Fruit fly (Drosophila melanogaster) whole organism: Measurements from ENCODE around the gene FoxL1.

ENCODE experiments used
- CG8478 ChIP-seq: fragments of >200 bp; optimal IDR thresholded peaks from 2 replicates; lab custom pipeline; 2018; ENCODE audit warnings: inconsistent platforms
- Dll ChIP-seq: fragments of >200 bp; optimal IDR thresholded peaks from 2 replicates; lab custom pipeline; 2017
- EcR ChIP-seq, 2 experiments: fragments of >200 bp; optimal IDR thresholded peaks; 2 replicates each; lab custom pipeline; 2017; ENCODE audit warnings: missing biosample characterization in 2 of 2, missing genetic modification characterization in 2 of 2, missing genetic modification reagents in 2 of 2
- pan ChIP-seq: fragments of >200 bp; optimal IDR thresholded peaks from 2 replicates; lab custom pipeline; 2017
- psq ChIP-seq: fragments of >200 bp; optimal IDR thresholded peaks from 2 replicates; lab custom pipeline; 2017
- usp ChIP-seq: fragments of >200 bp; optimal IDR thresholded peaks from 2 replicates; lab custom pipeline; 2017; ENCODE audit warnings: missing biosample characterization, missing genetic modification characterization, mixed read lengths

FoxL1 gene

DNA sequence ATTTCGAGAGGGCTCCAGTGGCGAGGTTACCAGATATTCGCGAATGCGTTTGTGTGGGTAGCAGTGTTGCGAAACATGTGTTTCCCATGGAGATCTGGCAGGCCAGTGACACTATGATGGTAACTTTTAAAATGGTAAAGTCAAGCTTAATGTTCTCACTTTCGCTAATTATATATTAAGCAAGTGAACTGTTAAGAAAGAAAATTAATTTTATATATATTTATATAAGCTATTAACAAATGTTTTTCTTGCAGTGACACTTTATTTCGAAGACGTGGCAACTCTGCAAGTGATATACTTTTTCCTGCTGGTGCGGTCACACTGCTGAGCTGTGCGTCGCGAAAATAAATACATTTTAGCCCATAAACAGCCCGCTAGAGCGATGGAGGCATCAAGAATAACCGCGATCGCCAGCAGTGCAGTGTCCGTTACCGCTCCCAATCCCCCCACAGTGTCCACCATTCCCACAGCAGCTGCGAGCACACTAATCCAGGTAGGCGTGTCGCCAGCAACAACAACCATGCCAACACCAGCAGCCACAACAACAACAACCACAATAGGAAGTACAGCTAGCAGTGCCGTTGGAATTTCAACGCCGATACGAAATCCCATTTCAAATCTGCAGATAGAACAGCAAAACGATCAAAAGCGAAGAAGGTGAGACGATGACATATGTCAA is 21.7 kb downstream of the FoxL1 start, which contains the start of the genes CG11593 and Rcd5:
CG11593 (minus strand) TSS at position 236 of the 679 bp plus-strand sequence.
Rcd5 (plus strand) TSS at position 283 of the 679 bp plus-strand sequence.
- TF ChIP-seq Dll (lab: Kevin White, UChicago) (no peak), usp (GFP tag; lab: Kevin White, UChicago) (no peak), CG8478 (lab: Kevin White, UChicago) (no peak), EcR (GFP tag; optimal IDR thresholded peaks at IDR 0.05; lab: Kevin White, UChicago) (no peak), psq (lab: Kevin White, UChicago) (no peak), pan (lab: Kevin White, UChicago) (no peak)

DNA sequence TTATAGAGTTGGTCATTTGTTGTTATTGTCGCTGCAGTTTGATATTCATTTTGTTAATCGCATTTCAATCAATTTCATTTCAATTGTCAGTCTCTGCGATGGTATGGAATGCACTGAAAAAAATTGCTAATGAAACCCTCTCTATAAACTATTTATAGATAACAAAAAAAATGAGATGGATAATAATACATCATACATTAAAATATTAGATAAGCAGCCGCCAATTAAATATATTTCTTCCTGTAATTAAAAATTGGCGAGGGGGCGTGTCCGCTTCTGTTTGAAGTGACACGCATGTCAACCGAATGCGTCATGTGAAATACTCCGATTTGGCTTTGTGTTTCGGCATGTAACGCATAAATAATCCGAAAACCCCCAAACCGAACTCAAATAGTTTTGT is 25.8 kb downstream of the FoxL1 start:
- no peak for TF ChIP-seq Dll (lab: Kevin White, UChicago)
- no peak for TF ChIP-seq CG8478 (lab: Kevin White, UChicago)
- TF ChIP-seq EcR (GFP tag; optimal IDR thresholded peaks at IDR 0.05; lab: Kevin White, UChicago) = no peak
- TF ChIP-seq psq (lab: Kevin White, UChicago) = no peak

DNA sequence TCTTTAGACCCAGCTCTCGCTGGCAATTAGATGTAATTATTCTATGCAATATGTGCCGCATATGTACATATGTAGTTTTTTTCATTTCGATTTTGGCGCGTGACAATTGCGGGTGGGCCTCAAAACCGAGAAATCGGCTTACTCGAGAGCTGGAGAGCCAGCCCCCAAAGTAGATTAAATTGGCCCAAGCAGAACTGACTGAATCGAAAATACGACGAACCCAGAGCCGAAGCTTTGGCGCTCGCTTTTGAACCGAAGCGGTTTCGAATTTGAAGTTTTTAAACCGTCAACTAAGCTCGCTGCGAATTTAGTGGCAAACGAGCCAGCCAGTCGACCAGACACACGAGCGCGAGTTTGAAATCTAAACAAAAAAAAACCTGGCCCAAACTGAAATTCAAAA is 27.6 kb downstream of the FoxL1 start, which contains the start of gene CG1136:
CG1136 (plus strand) TSS at position 308 of the 400 bp plus-strand sequence.
- TF ChIP-seq CG8478 (lab: Kevin White, UChicago) (no peak), psq (lab: Kevin White, UChicago) (no peak), EcR (GFP tag; optimal IDR thresholded peaks at IDR 0.05; lab: Kevin White, UChicago) (no peak), Dll (lab: Kevin White, UChicago) (no peak), usp (GFP tag; lab: Kevin White, UChicago) (no peak), pan (lab: Kevin White, UChicago) (no peak)

dm6 chr3L:4047635-4048034 is 29.0 kb downstream of the FoxL1 start, which contains the start of gene Dpy-30L2:
Gene Dpy-30L2, minus strand, starts transcription at chr3L:4047735.
- TF ChIP-seq psq (lab: Kevin White, UChicago) = no peak
- no peak for TF ChIP-seq EcR (GFP tag; optimal IDR thresholded peaks at IDR 0.05; lab: Kevin White, UChicago)
- no peak for TF ChIP-seq Dll (lab: Kevin White, UChicago)
- TF ChIP-seq usp (GFP tag; lab: Kevin White, UChicago) = no peak
- no peak for TF ChIP-seq pan (lab: Kevin White, UChicago)

- no peak for TF ChIP-seq psq (lab: Kevin White, UChicago)
- TF ChIP-seq Dll (lab: Kevin White, UChicago) = no peak
- no peak for TF ChIP-seq usp (GFP tag; lab: Kevin White, UChicago)
Measured at dm6 chr3L:4049082-4049481, 30.4 kb downstream of the FoxL1 start.

DNA sequence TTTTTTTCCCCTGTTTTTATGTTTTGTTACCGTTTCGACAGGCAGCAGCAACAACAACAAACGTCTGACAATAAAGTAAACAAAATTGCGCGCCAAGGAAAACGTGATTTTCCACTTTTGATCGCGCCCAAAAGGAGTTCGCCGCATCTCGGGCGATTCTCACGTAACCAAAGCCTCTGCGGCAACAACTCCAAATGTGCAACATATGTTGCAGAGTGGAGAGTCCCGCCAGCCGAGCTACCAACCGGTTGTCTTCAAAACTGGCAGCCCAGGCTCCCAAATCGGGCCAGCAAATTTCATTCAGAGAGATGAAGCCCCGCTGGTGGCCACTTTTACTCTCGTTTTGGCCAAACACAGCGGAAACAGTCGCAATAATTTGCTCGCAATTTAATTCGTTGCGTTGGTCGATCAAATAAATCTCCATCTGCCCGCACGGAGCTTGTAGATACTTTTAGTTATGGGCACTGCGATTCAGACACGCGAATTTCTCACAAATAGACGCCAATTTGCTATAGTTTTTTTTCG is 36.8 kb downstream of the FoxL1 start:
- no peak for TF ChIP-seq Dll (lab: Kevin White, UChicago)
- no peak for TF ChIP-seq psq (lab: Kevin White, UChicago)
- TF ChIP-seq usp (GFP tag; lab: Kevin White, UChicago) = no peak

- no peak for TF ChIP-seq Dll (lab: Kevin White, UChicago)
- TF ChIP-seq pan (lab: Kevin White, UChicago) = no peak
- no peak for TF ChIP-seq psq (lab: Kevin White, UChicago)
- no peak for TF ChIP-seq CG8478 (lab: Kevin White, UChicago)
- no peak for TF ChIP-seq usp (GFP tag; lab: Kevin White, UChicago)
- TF ChIP-seq EcR (GFP tag; optimal IDR thresholded peaks at IDR 0.05; lab: Kevin White, UChicago) = no peak
Measured at dm6 chr3L:4056812-4057211, 38.1 kb downstream of the FoxL1 start.

dm6 chr3L:4059293-4059820 is 40.7 kb downstream of the FoxL1 start, which contains the start of gene Ugt305A1:
Gene Ugt305A1, plus strand, starts transcription at chr3L:4059770.
- TF ChIP-seq usp (GFP tag; lab: Kevin White, UChicago) (no peak), CG8478 (lab: Kevin White, UChicago) (no peak), psq (lab: Kevin White, UChicago) (no peak), pan (lab: Kevin White, UChicago) (no peak), Dll (lab: Kevin White, UChicago) (no peak), EcR (GFP tag; optimal IDR thresholded peaks at IDR 0.05; lab: Kevin White, UChicago) (no peak)

- TF ChIP-seq psq (lab: Kevin White, UChicago) (no peak), pan (lab: Kevin White, UChicago) (no peak), CG8478 (lab: Kevin White, UChicago) (no peak), Dll (lab: Kevin White, UChicago) (no peak), EcR (GFP tag; optimal IDR thresholded peaks at IDR 0.05; lab: Kevin White, UChicago) (no peak), usp (GFP tag; lab: Kevin White, UChicago) (no peak)
Measured at dm6 chr3L:4061921-4062474, 43.3 kb downstream of the FoxL1 start, which contains the start of gene dib. Gene dib, plus strand, starts transcription at chr3L:4062292.

DNA sequence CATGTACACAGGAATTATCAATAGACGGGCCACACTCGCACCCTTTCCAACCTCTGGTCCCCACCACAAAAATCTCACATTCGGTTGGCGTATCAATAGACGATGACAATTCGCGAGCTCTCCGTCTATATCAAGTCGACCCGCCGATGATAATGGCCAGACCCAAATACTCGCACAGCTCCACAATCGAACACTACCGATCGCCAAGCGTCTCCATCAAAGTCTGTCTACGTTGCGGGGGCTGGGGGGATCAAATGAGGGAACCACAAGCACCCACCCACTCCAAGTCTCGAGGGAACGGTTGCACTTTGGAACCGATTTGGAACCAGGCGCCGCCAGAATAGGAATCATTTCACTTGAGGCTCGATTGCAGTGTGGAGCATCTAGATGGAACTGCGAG is 49.7 kb downstream of the FoxL1 start:
- TF ChIP-seq pan (lab: Kevin White, UChicago) = no peak
- TF ChIP-seq CG8478 (lab: Kevin White, UChicago) = no peak
- TF ChIP-seq usp (GFP tag; lab: Kevin White, UChicago) = no peak
- no peak for TF ChIP-seq Dll (lab: Kevin White, UChicago)
- TF ChIP-seq EcR (GFP tag; optimal IDR thresholded peaks at IDR 0.05; lab: Kevin White, UChicago) = no peak
- TF ChIP-seq psq (lab: Kevin White, UChicago) = no peak

- no peak for TF ChIP-seq Dll (lab: Kevin White, UChicago)
- no peak for TF ChIP-seq CG8478 (lab: Kevin White, UChicago)
- TF ChIP-seq pan (lab: Kevin White, UChicago) = no peak
- no peak for TF ChIP-seq psq (lab: Kevin White, UChicago)
- no peak for TF ChIP-seq EcR (GFP tag; optimal IDR thresholded peaks at IDR 0.05; lab: Kevin White, UChicago)
- TF ChIP-seq usp (GFP tag; lab: Kevin White, UChicago) = no peak
Measured at dm6 chr3L:4069069-4069468, 50.4 kb downstream of the FoxL1 start, which contains the start of gene CG32259. Gene CG32259, plus strand, starts transcription at chr3L:4069369.
